Fruit fly (Drosophila melanogaster): ENCODE data around the gene trp.

Gene trp

dm6 chr3R:29875830-29876229, 44.3 kb downstream of the trp start (continued):
- TF ChIP-seq pdm3 (GFP tag; optimal IDR thresholded peaks at IDR 0.05) = no peak
- TF ChIP-seq CG1621 (tag; optimal IDR thresholded peaks at IDR 0.05) = peak; percentile 66
- peak; percentile 21 for TF ChIP-seq CG8319 (GFP tag; optimal IDR thresholded peaks at IDR 0.05)
- TF ChIP-seq ss (GFP tag; optimal IDR thresholded peaks at IDR 0.05) = peak; percentile 24 to 76
- peak; percentile 79 for TF ChIP-seq acj6 (GFP tag; optimal IDR thresholded peaks at IDR 0.05)
- TF ChIP-seq CG11762 (GFP tag; optimal IDR thresholded peaks at IDR 0.05; ENCODE audit: insufficient read depth) = peak; percentile 79
- TF ChIP-seq salr (GFP tag; optimal IDR thresholded peaks at IDR 0.05) = peak; percentile 26 to 84

dm6 chr3R:29869350-29869688, 50.8 kb downstream of the trp start, which contains the start of gene CG34133:
Gene CG34133, plus strand, starts transcription at chr3R:29869365.
- TF ChIP-seq CG1621 (tag; optimal IDR thresholded peaks at IDR 0.05) = no peak
- no peak for TF ChIP-seq CG7368 (GFP tag; optimal IDR thresholded peaks at IDR 0.05)
- TF ChIP-seq dac (GFP tag; optimal IDR thresholded peaks at IDR 0.05) = no peak
- TF ChIP-seq cyc (GFP tag; optimal IDR thresholded peaks at IDR 0.05) = no peak
- peak; percentile 46 for TF ChIP-seq Eip78C (GFP tag)

dm6 chr3R:29868676-29869349, 51.3 kb downstream of the trp start, which contains the start of gene Zip99C:
Gene Zip99C, minus strand, starts transcription at chr3R:29868895.
- TF ChIP-seq CG3032 (tag; optimal IDR thresholded peaks at IDR 0.05) (peak; percentile 36), topi (GFP tag; optimal IDR thresholded peaks at IDR 0.05) (no peak), lz (GFP tag; optimal IDR thresholded peaks at IDR 0.05) (peak; percentile 24), salr (GFP tag; optimal IDR thresholded peaks at IDR 0.05) (no peak), Eip78C (GFP tag) (peak; percentile 73), CG6808 (GFP tag; optimal IDR thresholded peaks at IDR 0.05) (no peak), Met (GFP tag; optimal IDR thresholded peaks at IDR 0.05) (peak; percentile 42), CG11294 (GFP tag; IDR thresholded peaks at IDR 0.05) (no peak), pdm3 (GFP tag; optimal IDR thresholded peaks at IDR 0.05) (no peak), Eip93F (GFP tag; optimal IDR thresholded peaks at IDR 0.05) (peak; percentile 72), fkh (GFP tag; optimal IDR thresholded peaks at IDR 0.05) (peak; percentile 70), esn (GFP tag; optimal IDR thresholded peaks at IDR 0.05) (peak; percentile 38), CG10631 (GFP tag; optimal IDR thresholded peaks at IDR 0.05) (peak; percentile 12), svp (GFP tag) (no peak), Sox14 (GFP tag; optimal IDR thresholded peaks at IDR 0.05) (peak; percentile 68), CG11902 (GFP tag; optimal IDR thresholded peaks at IDR 0.05) (no peak), CG6792 (GFP tag; optimal IDR thresholded peaks at IDR 0.05) (peak; percentile 27), fd59A (GFP tag; optimal IDR thresholded peaks at IDR 0.05) (no peak), Ets96B (tag; optimal IDR thresholded peaks at IDR 0.05) (no peak), CG6163 (GFP tag; IDR thresholded peaks at IDR 0.05) (no peak), Sox15 (GFP tag; optimal IDR thresholded peaks at IDR 0.05) (no peak), vri (GFP tag; optimal IDR thresholded peaks at IDR 0.05) (peak; percentile 45), dsx (GFP tag; optimal IDR thresholded peaks at IDR 0.05; ENCODE audit: poor library complexity, severe bottlenecking) (peak; percentile 41), achi (GFP tag; optimal IDR thresholded peaks at IDR 0.05) (no peak), OdsH (GFP tag; optimal IDR thresholded peaks at IDR 0.05) (no peak), CG31627 (GFP tag; optimal IDR thresholded peaks at IDR 0.05) (peak; percentile 31), CG34406 (GFP tag; optimal IDR thresholded peaks at IDR 0.05) (no peak), CG11762 (GFP tag; optimal IDR thresholded peaks at IDR 0.05; ENCODE audit: insufficient read depth) (no peak)

- TF ChIP-seq CG6276 (GFP tag; optimal IDR thresholded peaks at IDR 0.05) (no peak), Met (GFP tag; optimal IDR thresholded peaks at IDR 0.05) (no peak), CG7368 (GFP tag; optimal IDR thresholded peaks at IDR 0.05) (no peak), acj6 (GFP tag; optimal IDR thresholded peaks at IDR 0.05) (no peak), CG8632 (GFP tag; optimal IDR thresholded peaks at IDR 0.05) (no peak), Eip78C (GFP tag) (peak; percentile 24), OdsH (GFP tag; optimal IDR thresholded peaks at IDR 0.05) (no peak), fd59A (GFP tag; optimal IDR thresholded peaks at IDR 0.05) (no peak), Sox14 (GFP tag; optimal IDR thresholded peaks at IDR 0.05) (no peak), dsx (GFP tag; optimal IDR thresholded peaks at IDR 0.05; ENCODE audit: poor library complexity, severe bottlenecking) (peak; percentile 41)
Observed at dm6 chr3R:29867895-29868294, 52.2 kb downstream of the trp start.

Data from whole organism, prepupa.